Worm (Caenorhabditis elegans) whole organism, midembryonic: Measurements from ENCODE around the gene K02G10.15.

ENCODE experiments used
- T22C8.4 ChIP-seq: fragments of 200-800 bp; sonication (Bioruptor generic); IDR thresholded peaks from 2 replicates; pipeline ENCODE4 v1.3.6; 2022; ENCODE audit warnings: missing genetic modification characterization, missing compliant biosample characterization
- cog-1 ChIP-seq: sonication (generic microtip); optimal IDR thresholded peaks from 2 replicates; lab custom pipeline; 2016; ENCODE audit warnings: missing genetic modification characterization, missing compliant biosample characterization
- flt-1 ChIP-seq: fragments of 200-800 bp; sonication (Bioruptor generic); IDR thresholded peaks from 2 replicates; pipeline ENCODE4 v1.3.6; 2022; ENCODE audit warnings: missing genetic modification characterization, missing compliant biosample characterization
- klf-2 ChIP-seq: fragments of 200-800 bp; sonication (Bioruptor generic); conservative IDR thresholded peaks from 2 replicates; pipeline ENCODE4 v1.3.6; 2022; ENCODE audit warnings: missing genetic modification reagents, missing genetic modification characterization, missing compliant biosample characterization
- med-1 ChIP-seq: sonication (generic microtip); optimal IDR thresholded peaks from 2 replicates; lab custom pipeline; 2017; ENCODE audit warnings: missing genetic modification characterization, mild to moderate bottlenecking, missing compliant biosample characterization, antibody characterized with exemption, missing genetic modification reagents; ENCODE audit not compliant: insufficient read depth
- ref-1 ChIP-seq: fragments of 200-800 bp; sonication (Bioruptor generic); conservative IDR thresholded peaks from 2 replicates; pipeline ENCODE4 v1.3.6; 2022; ENCODE audit warnings: missing genetic modification reagents, missing genetic modification characterization, missing compliant biosample characterization
- tab-1 ChIP-seq: fragments of 200-800 bp; sonication (Bioruptor generic); IDR thresholded peaks from 2 replicates; pipeline ENCODE4 v1.3.6; 2022; ENCODE audit warnings: missing genetic modification characterization, missing compliant biosample characterization
- ztf-23 ChIP-seq: fragments of 200-800 bp; sonication (Bioruptor generic); IDR thresholded peaks from 2 replicates; pipeline ENCODE4 v1.3.6; 2022; ENCODE audit warnings: missing genetic modification reagents, missing genetic modification characterization, missing compliant biosample characterization
- ztf-29 ChIP-seq: fragments of 200-800 bp; sonication (Bioruptor generic); IDR thresholded peaks from 2 replicates; pipeline ENCODE4 v1.3.6; 2022; ENCODE audit warnings: missing genetic modification reagents, missing genetic modification characterization, missing compliant biosample characterization

- TF ChIP-seq klf-2 (no peak), flt-1 (GFP tag; lab: Robert Waterston, UW) (no peak), ztf-29 (GFP tag; lab: Robert Waterston, UW) (no peak), cog-1 (no peak), ztf-23 (GFP tag; lab: Robert Waterston, UW) (no peak), tab-1 (GFP tag; lab: Robert Waterston, UW) (no peak), med-1 (GFP tag; lab: Kevin White, UChicago) (no peak), ref-1 (no peak), T22C8.4 (GFP tag; lab: Robert Waterston, UW) (no peak)
These were observed 8.7 kb upstream of the K02G10.15 start, which contains the start of gene K02G10.5 for ce11 chrX:4691148-4691773.
